Fruit fly (Drosophila melanogaster) whole organism, prepupa: ENCODE data around the gene mGluR.

Experiments
- Blimp-1 ChIP-seq: fragments of 200-800 bp; sonication (Bioruptor generic); optimal IDR thresholded peaks from 3 replicates; lab custom pipeline; 2017; ENCODE audit warnings: missing biosample characterization, missing genetic modification characterization, mild to moderate bottlenecking, moderate library complexity, missing genetic modification reagents
- CG11294 ChIP-seq: fragments of 200-800 bp; sonication (Bioruptor generic); IDR thresholded peaks from 2 replicates; pipeline ENCODE4 v1.3.6; 2022; ENCODE audit warnings: missing biosample characterization, missing genetic modification characterization
- CG11762 ChIP-seq: fragments of 200-800 bp; sonication (Bioruptor generic); optimal IDR thresholded peaks from 3 replicates; lab custom pipeline; 2016; ENCODE audit warnings: missing biosample characterization, missing genetic modification characterization; ENCODE audit not compliant: insufficient read depth
- CG15336 ChIP-seq: fragments of 200-800 bp; sonication (Bioruptor generic); IDR thresholded peaks from 2 replicates; pipeline ENCODE4 v1.3.6; 2022; ENCODE audit warnings: missing biosample characterization, missing genetic modification characterization
- CG1621 ChIP-seq: fragments of 200-800 bp; sonication (Bioruptor generic); optimal IDR thresholded peaks from 3 replicates; lab custom pipeline; 2018; ENCODE audit warnings: missing biosample characterization, mild to moderate bottlenecking, missing genetic modification characterization
- CG16779 ChIP-seq: fragments of 200-800 bp; sonication (Bioruptor generic); optimal IDR thresholded peaks from 3 replicates; lab custom pipeline; 2017; ENCODE audit warnings: missing biosample characterization, mild to moderate bottlenecking, missing genetic modification characterization
- CG3032 ChIP-seq: fragments of 200-800 bp; optimal IDR thresholded peaks from 2 replicates; lab custom pipeline; 2019; ENCODE audit warnings: missing biosample characterization, mild to moderate bottlenecking, missing genetic modification characterization, moderate library complexity
- CG32006 ChIP-seq: fragments of 200-800 bp; sonication (Bioruptor generic); optimal IDR thresholded peaks from 3 replicates; lab custom pipeline; 2017; ENCODE audit warnings: missing biosample characterization, mild to moderate bottlenecking, missing genetic modification characterization
- CG34406 ChIP-seq: fragments of 200-800 bp; sonication (Bioruptor generic); optimal IDR thresholded peaks from 3 replicates; lab custom pipeline; 2016; ENCODE audit warnings: missing biosample characterization, missing genetic modification characterization
- CG6163 ChIP-seq: fragments of 200-800 bp; sonication (Bioruptor generic); IDR thresholded peaks from 3 replicates; pipeline ENCODE4 v1.3.6; 2022; ENCODE audit warnings: missing biosample characterization, missing genetic modification characterization
- CG6276 ChIP-seq: fragments of 200-800 bp; sonication (Bioruptor generic); optimal IDR thresholded peaks from 2 replicates; lab custom pipeline; 2017; ENCODE audit warnings: missing biosample characterization, mild to moderate bottlenecking, missing genetic modification characterization
- CG6792 ChIP-seq: fragments of 200-800 bp; sonication (Bioruptor generic); optimal IDR thresholded peaks from 3 replicates; lab custom pipeline; 2016; ENCODE audit warnings: missing biosample characterization, missing genetic modification characterization
- CG6808 ChIP-seq: fragments of 200-800 bp; sonication (Bioruptor generic); optimal IDR thresholded peaks from 3 replicates; lab custom pipeline; 2017; ENCODE audit warnings: missing biosample characterization, missing genetic modification characterization, mild to moderate bottlenecking, moderate library complexity, missing genetic modification reagents
- CG7368 ChIP-seq: fragments of 200-800 bp; sonication (Bioruptor generic); optimal IDR thresholded peaks from 3 replicates; lab custom pipeline; 2016; ENCODE audit warnings: missing biosample characterization, missing genetic modification characterization
- CG8119 ChIP-seq: fragments of 200-800 bp; sonication (Bioruptor generic); IDR thresholded peaks from 3 replicates; pipeline ENCODE4 v1.3.6; 2022; ENCODE audit warnings: missing biosample characterization, missing genetic modification characterization
- CG8319 ChIP-seq: fragments of 200-800 bp; sonication (Bioruptor generic); optimal IDR thresholded peaks from 3 replicates; lab custom pipeline; 2016; ENCODE audit warnings: missing biosample characterization, missing genetic modification characterization
- CG8632 ChIP-seq: fragments of 200-800 bp; sonication (Bioruptor generic); optimal IDR thresholded peaks from 3 replicates; lab custom pipeline; 2016; ENCODE audit warnings: missing biosample characterization, missing genetic modification characterization
- CG9139 ChIP-seq: fragments of 200-800 bp; sonication (Bioruptor generic); optimal IDR thresholded peaks from 3 replicates; lab custom pipeline; 2017; ENCODE audit warnings: missing biosample characterization, mild to moderate bottlenecking, missing genetic modification characterization
- Eip75B ChIP-seq: fragments of 200-800 bp; sonication (Bioruptor generic); optimal IDR thresholded peaks from 3 replicates; lab custom pipeline; 2016; ENCODE audit warnings: missing biosample characterization, missing genetic modification characterization
- Eip93F ChIP-seq: fragments of 200-800 bp; sonication (Bioruptor generic); optimal IDR thresholded peaks from 2 replicates; lab custom pipeline; 2016; ENCODE audit warnings: missing biosample characterization, mild to moderate bottlenecking, missing genetic modification characterization
- Ets21C ChIP-seq: fragments of 200-800 bp; sonication (Bioruptor generic); optimal IDR thresholded peaks from 3 replicates; lab custom pipeline; 2016; ENCODE audit warnings: missing biosample characterization, missing genetic modification characterization
- Hr38 ChIP-seq: sonication (Bioruptor generic); optimal IDR thresholded peaks from 2 replicates; lab custom pipeline; 2016; ENCODE audit warnings: missing biosample characterization, missing genetic modification characterization
- Hr39 ChIP-seq: fragments of 200-800 bp; sonication (Bioruptor generic); optimal IDR thresholded peaks from 2 replicates; lab custom pipeline; 2016; ENCODE audit warnings: missing biosample characterization, missing genetic modification characterization
- Hr4 ChIP-seq: fragments of 200-800 bp; sonication (Bioruptor generic); optimal IDR thresholded peaks from 3 replicates; lab custom pipeline; 2016; ENCODE audit warnings: missing biosample characterization, missing genetic modification characterization
- Lpt ChIP-seq: fragments of 200-800 bp; sonication (Bioruptor generic); optimal IDR thresholded peaks from 3 replicates; lab custom pipeline; 2016; ENCODE audit warnings: missing biosample characterization, missing genetic modification characterization
- OdsH ChIP-seq: fragments of 200-800 bp; sonication (Bioruptor generic); optimal IDR thresholded peaks from 3 replicates; lab custom pipeline; 2016; ENCODE audit warnings: missing biosample characterization, missing genetic modification characterization
- Smox ChIP-seq: fragments of 200-800 bp; sonication (Bioruptor generic); optimal IDR thresholded peaks from 3 replicates; lab custom pipeline; 2016; ENCODE audit warnings: missing biosample characterization, missing genetic modification characterization
- Sox14 ChIP-seq: fragments of 200-800 bp; sonication (Bioruptor generic); optimal IDR thresholded peaks from 3 replicates; lab custom pipeline; 2016; ENCODE audit warnings: missing biosample characterization, missing genetic modification characterization
- acj6 ChIP-seq: fragments of 200-800 bp; sonication (Bioruptor generic); optimal IDR thresholded peaks from 3 replicates; lab custom pipeline; 2016; ENCODE audit warnings: missing biosample characterization, missing genetic modification characterization
- dsx ChIP-seq: fragments of 200-800 bp; optimal IDR thresholded peaks from 3 replicates; lab custom pipeline; 2019; ENCODE audit warnings: missing biosample characterization, mild to moderate bottlenecking, missing genetic modification characterization, moderate library complexity; ENCODE audit not compliant: poor library complexity, severe bottlenecking
- esn ChIP-seq: fragments of 200-800 bp; sonication (Bioruptor generic); optimal IDR thresholded peaks from 2 replicates; lab custom pipeline; 2016; ENCODE audit warnings: missing biosample characterization, mild to moderate bottlenecking, missing genetic modification characterization, moderate library complexity
- fd59A ChIP-seq: fragments of 200-800 bp; sonication (Bioruptor generic); optimal IDR thresholded peaks from 2 replicates; lab custom pipeline; 2017; ENCODE audit warnings: missing biosample characterization, mild to moderate bottlenecking, missing genetic modification characterization, missing genetic modification reagents
- fd85E ChIP-seq: fragments of 200-800 bp; sonication (Bioruptor generic); optimal IDR thresholded peaks from 3 replicates; lab custom pipeline; 2016; ENCODE audit warnings: missing biosample characterization, missing genetic modification characterization
- fkh ChIP-seq: fragments of 200-800 bp; sonication (Bioruptor generic); optimal IDR thresholded peaks from 3 replicates; lab custom pipeline; 2017; ENCODE audit warnings: missing biosample characterization, mild to moderate bottlenecking, missing genetic modification characterization, moderate library complexity
- lz ChIP-seq: fragments of 200-800 bp; sonication (Bioruptor generic); optimal IDR thresholded peaks from 3 replicates; lab custom pipeline; 2016; ENCODE audit warnings: missing biosample characterization, missing genetic modification characterization
- net ChIP-seq: fragments of 200-800 bp; sonication (Bioruptor generic); optimal IDR thresholded peaks from 3 replicates; lab custom pipeline; 2016; ENCODE audit warnings: missing biosample characterization, missing genetic modification characterization
- pdm3 ChIP-seq: fragments of 200-800 bp; sonication (Bioruptor generic); optimal IDR thresholded peaks from 3 replicates; lab custom pipeline; 2016; ENCODE audit warnings: missing biosample characterization, missing genetic modification characterization
- salr ChIP-seq, 2 experiments: fragments of 200-800 bp; sonication (Bioruptor generic); optimal IDR thresholded peaks; 3 replicates each; lab custom pipeline; 2016 to 2018; ENCODE audit warnings: missing biosample characterization in 2 of 2, missing genetic modification characterization in 2 of 2, mild to moderate bottlenecking in 1 of 2
- ss ChIP-seq, 2 experiments: fragments of 200-800 bp; sonication (Bioruptor generic); optimal IDR thresholded peaks; 2 replicates in 1 of 2; 3 replicates in 1 of 2; lab custom pipeline; 2017 to 2018; ENCODE audit warnings: mild to moderate bottlenecking in 2 of 2, missing biosample characterization in 2 of 2, missing genetic modification characterization in 2 of 2, moderate library complexity in 1 of 2
- topi ChIP-seq: fragments of 200-800 bp; sonication (Bioruptor generic); optimal IDR thresholded peaks from 3 replicates; lab custom pipeline; 2016; ENCODE audit warnings: missing biosample characterization, missing genetic modification characterization
- vri ChIP-seq: fragments of 200-800 bp; sonication (Bioruptor generic); optimal IDR thresholded peaks from 3 replicates; lab custom pipeline; 2016; ENCODE audit warnings: missing biosample characterization, mild to moderate bottlenecking, missing genetic modification characterization

Gene mGluR

DNA sequence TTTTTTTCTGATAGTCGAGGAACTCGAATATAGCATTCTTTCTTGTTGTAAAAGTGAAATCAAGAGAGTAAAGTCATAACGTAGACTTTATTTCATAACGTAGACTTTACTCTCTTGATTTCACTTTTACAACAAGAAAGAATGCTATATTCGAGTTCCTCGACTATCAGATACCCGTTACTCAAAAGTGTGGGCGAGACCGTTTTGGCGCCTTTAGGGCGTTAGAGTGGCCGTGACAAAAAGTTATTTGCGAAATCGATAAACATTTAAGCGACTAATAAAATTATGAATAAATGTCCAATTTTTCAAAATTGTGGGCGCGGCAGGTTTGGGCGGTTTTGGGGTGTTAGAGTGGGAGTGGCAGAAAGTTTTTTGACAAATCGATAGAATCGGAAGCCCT is 34.5 kb downstream of the mGluR start:
- TF ChIP-seq Hr39 (GFP tag; lab: Kevin White, UChicago) (no peak), topi (no peak), Hr38 (GFP tag; lab: Kevin White, UChicago) (no peak), Smox (GFP tag; lab: Kevin White, UChicago) (no peak), fd59A (GFP tag; lab: Kevin White, UChicago) (no peak), pdm3 (GFP tag; lab: Kevin White, UChicago) (no peak), CG15336 (GFP tag; lab: Robert Waterston, UW) (no peak)

DNA sequence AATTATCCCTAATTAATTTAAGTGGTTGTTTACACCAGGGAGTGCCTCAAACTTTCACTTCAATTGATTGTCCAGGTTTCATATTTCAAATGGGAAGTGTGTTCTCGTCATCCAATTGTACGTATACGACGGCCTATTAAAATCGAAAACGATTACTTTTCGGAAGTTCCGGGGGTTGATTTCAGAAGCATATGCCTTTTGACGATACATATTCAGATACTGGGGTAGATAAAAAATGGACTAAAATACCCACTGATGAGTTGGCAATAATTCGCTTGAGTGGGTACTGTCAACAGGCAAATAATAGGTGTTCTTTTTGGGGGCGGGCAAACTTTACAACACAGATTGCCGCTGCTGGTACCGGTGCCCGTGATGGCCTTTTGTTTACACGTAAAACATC is 38.0 kb downstream of the mGluR start:
- TF ChIP-seq CG9139 (GFP tag; lab: Kevin White, UChicago), result no peak
- TF ChIP-seq CG8319 (GFP tag; lab: Kevin White, UChicago), result no peak
- no peak for TF ChIP-seq CG7368 (GFP tag; lab: Kevin White, UChicago)

DNA sequence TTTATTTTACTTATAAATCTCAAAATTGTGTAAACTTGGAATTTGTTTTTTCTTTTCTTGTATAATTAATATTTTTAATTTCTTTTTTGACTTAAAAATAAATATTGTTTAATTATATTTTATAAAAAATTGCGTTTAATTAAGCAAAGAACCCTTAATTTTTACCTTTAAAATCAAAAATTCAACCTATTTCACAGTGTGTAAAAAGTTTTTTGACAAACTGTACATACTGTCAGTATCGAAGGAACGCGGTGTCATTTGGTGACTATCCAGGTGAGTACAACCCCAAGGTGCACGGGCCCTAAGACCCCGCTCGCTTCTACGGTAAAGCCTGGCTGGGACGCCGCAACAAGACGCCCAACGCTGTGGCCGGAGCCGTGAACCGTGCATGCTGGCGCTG is 40.0 kb downstream of the mGluR start:
- TF ChIP-seq salr (GFP tag; optimal IDR thresholded peaks at IDR 0.05; lab: Kevin White, UChicago), result no peak

DNA sequence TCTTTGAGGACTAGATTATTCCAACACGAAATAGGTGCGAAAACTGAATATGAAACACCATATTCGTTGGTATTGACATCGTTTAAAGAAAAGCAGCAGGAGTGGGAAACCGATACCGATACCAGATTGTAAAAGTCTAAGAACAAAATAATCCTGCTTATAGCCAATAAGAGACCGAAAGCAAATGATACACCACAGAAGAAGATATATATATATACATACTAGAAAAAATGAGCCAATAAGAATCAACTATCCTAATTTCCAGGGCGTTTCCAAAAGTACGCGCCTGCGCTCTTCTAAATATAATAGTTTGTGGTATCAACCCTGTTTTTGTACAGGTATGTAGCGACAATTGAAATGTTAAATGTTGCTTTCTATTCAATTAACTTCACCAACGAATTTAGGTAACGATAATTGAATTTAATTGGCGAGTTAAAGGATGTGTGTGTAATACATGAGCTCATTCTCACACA is 41.9 kb downstream of the mGluR start, which contains the start of gene fuss:
fuss (minus strand) TSS at position 51 of the 473 bp plus-strand sequence.
- TF ChIP-seq CG11762 (GFP tag; lab: Kevin White, UChicago) (no peak), topi (no peak), Eip93F (no peak), OdsH (GFP tag; lab: Kevin White, UChicago) (no peak), salr (GFP tag; optimal IDR thresholded peaks at IDR 0.05; lab: Kevin White, UChicago) (no peak), CG32006 (no peak), acj6 (GFP tag; lab: Kevin White, UChicago) (no peak), Eip75B (GFP tag; lab: Kevin White, UChicago) (no peak), CG6792 (GFP tag; lab: Kevin White, UChicago) (no peak), fd85E (GFP tag; lab: Kevin White, UChicago) (no peak), net (no peak), CG11294 (no peak), CG34406 (no peak), CG7368 (GFP tag; lab: Kevin White, UChicago) (no peak), CG6808 (no peak), Blimp-1 (GFP tag; lab: Kevin White, UChicago) (no peak), Sox14 (GFP tag; lab: Kevin White, UChicago) (no peak), CG8119 (GFP tag; lab: Robert Waterston, UW) (no peak), esn (GFP tag; lab: Kevin White, UChicago) (no peak)

DNA sequence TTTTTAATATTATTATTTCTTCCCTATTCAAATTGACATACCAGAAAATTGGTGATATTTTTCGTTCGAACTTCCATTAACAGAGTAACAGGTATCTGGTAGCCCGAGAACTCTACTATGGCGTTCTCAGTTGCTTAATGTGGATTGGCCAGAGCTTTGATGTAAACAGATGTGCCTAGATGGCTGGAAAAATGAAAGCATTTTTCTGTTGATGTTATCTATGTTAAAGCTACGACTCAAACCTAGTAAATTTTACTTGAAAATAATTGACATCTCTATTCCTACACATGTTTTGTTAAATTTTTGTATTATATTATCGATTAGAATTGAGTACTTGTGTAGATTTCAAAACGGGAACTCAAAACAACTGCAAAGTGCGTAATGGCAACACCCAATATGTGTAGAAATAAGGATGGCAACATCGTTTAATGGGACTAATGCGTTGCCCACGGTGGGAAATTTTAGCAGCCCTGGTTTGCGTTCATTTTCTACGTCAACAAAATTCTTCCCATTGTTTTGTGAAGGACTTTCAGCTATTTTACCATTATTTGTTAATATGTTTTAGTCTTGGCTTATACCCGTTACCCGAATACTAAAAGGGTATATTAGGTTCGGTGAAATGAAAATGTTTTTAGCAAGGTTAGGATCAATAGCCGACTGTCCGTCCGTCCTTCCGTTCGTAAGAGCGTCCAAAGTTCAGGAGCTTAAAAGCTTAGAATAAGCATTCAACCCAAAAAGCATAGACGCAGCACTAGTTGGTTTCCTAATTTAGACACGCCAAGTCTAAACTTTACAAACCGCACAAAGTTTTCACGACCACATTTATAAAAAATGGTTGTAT is 43.2 kb downstream of the mGluR start:
- no peak for TF ChIP-seq CG1621
- TF ChIP-seq salr (GFP tag; optimal IDR thresholded peaks at IDR 0.05; lab: Kevin White, UChicago), result no peak
- no peak for TF ChIP-seq topi
- TF ChIP-seq CG8119 (GFP tag; lab: Robert Waterston, UW), result no peak
- TF ChIP-seq CG6163 (GFP tag; lab: Robert Waterston, UW), result no peak
- no peak for TF ChIP-seq CG8632
- no peak for TF ChIP-seq Eip75B (GFP tag; lab: Kevin White, UChicago)
- TF ChIP-seq acj6 (GFP tag; lab: Kevin White, UChicago), result no peak
- TF ChIP-seq esn (GFP tag; lab: Kevin White, UChicago), result peak; percentile 37
- TF ChIP-seq CG3032 (tag; lab: Kevin White, UChicago), result no peak
- no peak for TF ChIP-seq vri (GFP tag; lab: Kevin White, UChicago)
- TF ChIP-seq ss (GFP tag; optimal IDR thresholded peaks at IDR 0.05; lab: Kevin White, UChicago), result no peak
- no peak for TF ChIP-seq CG16779
- TF ChIP-seq OdsH (GFP tag; lab: Kevin White, UChicago), result peak; percentile 34
- TF ChIP-seq Lpt (GFP tag; lab: Kevin White, UChicago), result no peak
- no peak for TF ChIP-seq CG34406
- peak; percentile 20 for TF ChIP-seq fkh (GFP tag; lab: Kevin White, UChicago)
- no peak for TF ChIP-seq lz
- no peak for TF ChIP-seq Ets21C (GFP tag; lab: Kevin White, UChicago)
- TF ChIP-seq dsx (GFP tag; lab: Kevin White, UChicago), result no peak
- no peak for TF ChIP-seq Blimp-1 (GFP tag; lab: Kevin White, UChicago)
- no peak for TF ChIP-seq CG8319 (GFP tag; lab: Kevin White, UChicago)
- TF ChIP-seq Hr4 (GFP tag; lab: Kevin White, UChicago), result no peak
- TF ChIP-seq Hr38 (GFP tag; lab: Kevin White, UChicago), result no peak
- no peak for TF ChIP-seq CG6276
